Worm (Caenorhabditis elegans) whole organism, L4 larva: ENCODE measurements around the gene ddx-35.

ENCODE experiments used
- F37D6.2 ChIP-seq: sonication (generic microtip); optimal IDR thresholded peaks from 2 replicates; lab custom pipeline; 2016; ENCODE audit warnings: mild to moderate bottlenecking, missing genetic modification characterization, missing compliant biosample characterization
- R02D3.7 ChIP-seq: fragments of 150-350 bp; sonication (generic microtip); optimal IDR thresholded peaks from 3 replicates; lab custom pipeline; 2014; ENCODE audit warnings: missing biosample characterization, missing genetic modification characterization
- ZK546.5 ChIP-seq, 2 experiments: sonication (generic microtip); optimal IDR thresholded peaks; 2 replicates each; lab custom pipeline; 2017; ENCODE audit warnings: missing biosample characterization in 2 of 2, missing genetic modification characterization in 2 of 2
- ceh-82 ChIP-seq: sonication (generic microtip); optimal IDR thresholded peaks from 2 replicates; lab custom pipeline; 2017; ENCODE audit warnings: missing biosample characterization, missing genetic modification characterization
- dpl-1 ChIP-seq: fragments of 150-350 bp; optimal IDR thresholded peaks from 2 replicates; lab custom pipeline; 2014; ENCODE audit warnings: missing biosample characterization, missing genetic modification reagents, missing genetic modification characterization
- egl-27 ChIP-seq: sonication (generic microtip); optimal IDR thresholded peaks from 3 replicates; lab custom pipeline; 2017; ENCODE audit warnings: missing biosample characterization, missing genetic modification reagents, missing genetic modification characterization
- mdl-1 ChIP-seq, 2 experiments: fragments of 150-350 bp in 1 of 2; sonication (generic microtip) in 1 of 2; optimal IDR thresholded peaks; 2 replicates each; lab custom pipeline; 2014 to 2017; ENCODE audit warnings: missing biosample characterization in 2 of 2, missing genetic modification characterization in 2 of 2
- nhr-102 ChIP-seq: sonication (generic microtip); optimal IDR thresholded peaks from 2 replicates; lab custom pipeline; 2016; ENCODE audit warnings: mild to moderate bottlenecking, missing genetic modification characterization, moderate library complexity, missing compliant biosample characterization
- saeg-2 ChIP-seq: fragments of 200-800 bp; sonication (Bioruptor generic); IDR thresholded peaks from 2 replicates; pipeline ENCODE4 v1.3.6; 2022; ENCODE audit warnings: missing genetic modification reagents, missing genetic modification characterization, missing compliant biosample characterization
- zfp-3 ChIP-seq: fragments of 200-800 bp; sonication (Bioruptor generic); conservative IDR thresholded peaks from 2 replicates; pipeline ENCODE4 v1.3.6; 2022; ENCODE audit warnings: missing genetic modification reagents, missing genetic modification characterization, missing compliant biosample characterization

DNA sequence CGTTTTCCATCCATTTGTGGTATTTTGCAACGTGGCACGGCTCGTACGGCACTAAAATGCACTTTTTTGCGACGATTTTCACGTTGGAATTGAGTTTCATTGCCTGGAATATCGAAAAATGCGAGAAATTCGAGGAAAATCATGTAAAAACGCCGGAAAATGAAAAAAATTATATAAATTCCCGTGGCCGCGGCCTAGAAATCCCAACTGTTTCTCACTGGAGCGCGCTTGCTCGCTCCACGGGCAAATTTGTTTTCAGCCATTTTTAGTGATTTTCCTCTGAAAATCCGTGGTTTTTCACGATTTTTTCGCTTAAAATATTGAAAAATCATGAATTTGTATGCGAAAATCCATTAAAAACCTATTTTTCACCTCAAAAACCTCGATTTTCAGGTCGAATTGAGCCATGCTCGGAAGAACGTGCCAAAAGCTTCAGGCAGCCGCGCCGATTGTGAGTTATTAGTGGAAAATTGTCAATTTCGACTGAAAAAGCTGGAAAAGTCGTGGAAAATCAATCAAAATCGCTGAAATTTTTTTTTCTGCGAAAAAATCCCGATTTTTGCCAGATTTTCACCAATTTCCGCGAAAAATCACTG, 14.0 kb downstream of the ddx-35 start, which contains the start of the genes Y67D2.5 and cisd-3.2:
- TF ChIP-seq ZK546.5 (tag; optimal IDR thresholded peaks at IDR 0.05; lab: Kevin White, UChicago), result no peak
- no peak for TF ChIP-seq F37D6.2 (tag; lab: Kevin White, UChicago)
- no peak for TF ChIP-seq egl-27
- TF ChIP-seq mdl-1 (tag; optimal IDR thresholded peaks at IDR 0.05; lab: Kevin White, UChicago), result no peak
- TF ChIP-seq dpl-1 (GFP tag; lab: Kevin White, UChicago), result peak; percentile 40
- no peak for TF ChIP-seq ceh-82
- TF ChIP-seq R02D3.7 (tag; lab: Kevin White, UChicago), result no peak
- no peak for TF ChIP-seq saeg-2 (GFP tag; lab: Robert Waterston, UW)
- TF ChIP-seq nhr-102, result no peak
- no peak for TF ChIP-seq zfp-3 (GFP tag; lab: Robert Waterston, UW)
